Fruit fly (Drosophila melanogaster) whole organism, embryonic: ENCODE data around the gene Oseg1.

Experiments
- Abd-B ChIP-seq: fragments of 200-800 bp; sonication (Bioruptor generic); optimal IDR thresholded peaks from 2 replicates; lab custom pipeline; 2018; ENCODE audit warnings: missing biosample characterization, mild to moderate bottlenecking, missing genetic modification characterization, moderate library complexity
- Adf1 ChIP-seq: fragments of 200-800 bp; sonication (Bioruptor generic); IDR thresholded peaks from 2 replicates; pipeline ENCODE4 v1.3.6; 2022; ENCODE audit warnings: missing biosample characterization, missing genetic modification characterization
- Atf-2 ChIP-seq: fragments of 200-800 bp; sonication (Bioruptor generic); optimal IDR thresholded peaks from 2 replicates; lab custom pipeline; 2016; ENCODE audit warnings: missing biosample characterization, missing genetic modification characterization
- Bteb2 ChIP-seq: fragments of 200-800 bp; sonication (Bioruptor generic); optimal IDR thresholded peaks from 2 replicates; lab custom pipeline; 2016; ENCODE audit warnings: missing biosample characterization, missing genetic modification characterization
- CG10147 ChIP-seq: fragments of 200-800 bp; sonication (Bioruptor generic); optimal IDR thresholded peaks from 2 replicates; lab custom pipeline; 2019; ENCODE audit warnings: missing biosample characterization, mild to moderate bottlenecking, missing genetic modification characterization, moderate library complexity
- CG10274 ChIP-seq: fragments of 200-800 bp; sonication (Bioruptor generic); optimal IDR thresholded peaks from 3 replicates; lab custom pipeline; 2017; ENCODE audit warnings: missing biosample characterization, mild to moderate bottlenecking, missing genetic modification characterization
- CG10321 ChIP-seq: fragments of 200-800 bp; sonication (Bioruptor generic); IDR thresholded peaks from 2 replicates; pipeline ENCODE4 v1.3.6; 2022; ENCODE audit warnings: missing biosample characterization, missing genetic modification characterization
- CG10431 ChIP-seq: fragments of 200-800 bp; sonication (Bioruptor generic); optimal IDR thresholded peaks from 3 replicates; lab custom pipeline; 2018; ENCODE audit warnings: missing biosample characterization, mild to moderate bottlenecking, missing genetic modification characterization
- CG10462 ChIP-seq: fragments of 200-800 bp; sonication (Bioruptor generic); optimal IDR thresholded peaks from 2 replicates; lab custom pipeline; 2016; ENCODE audit warnings: missing biosample characterization, missing genetic modification characterization
- CG11093 ChIP-seq: fragments of 200-800 bp; sonication (Bioruptor generic); IDR thresholded peaks from 3 replicates; pipeline ENCODE4 v1.3.6; 2022; ENCODE audit warnings: missing biosample characterization, missing genetic modification characterization
- CG11247 ChIP-seq: fragments of 200-800 bp; sonication (Bioruptor generic); IDR thresholded peaks from 2 replicates; pipeline ENCODE4 v1.3.6; 2022; ENCODE audit warnings: missing biosample characterization, missing genetic modification characterization
- CG11560 ChIP-seq: fragments of 200-800 bp; sonication (Bioruptor generic); IDR thresholded peaks from 3 replicates; pipeline ENCODE4 v1.3.6; 2022; ENCODE audit warnings: missing biosample characterization, missing genetic modification characterization
- CG12769 ChIP-seq: fragments of 200-800 bp; sonication (Bioruptor generic); optimal IDR thresholded peaks from 2 replicates; lab custom pipeline; 2019; ENCODE audit warnings: missing biosample characterization, mild to moderate bottlenecking, missing genetic modification characterization, moderate library complexity
- CG15601 ChIP-seq: fragments of 200-800 bp; sonication (Bioruptor generic); optimal IDR thresholded peaks from 3 replicates; lab custom pipeline; 2019; ENCODE audit warnings: missing biosample characterization, mild to moderate bottlenecking, missing genetic modification characterization, moderate library complexity
- CG17829 ChIP-seq: fragments of 200-800 bp; optimal IDR thresholded peaks from 2 replicates; lab custom pipeline; 2019; ENCODE audit warnings: missing biosample characterization, mild to moderate bottlenecking, missing genetic modification characterization, moderate library complexity
- CG18262 ChIP-seq: fragments of 200-800 bp; optimal IDR thresholded peaks from 3 replicates; lab custom pipeline; 2019; ENCODE audit warnings: missing biosample characterization, mild to moderate bottlenecking, missing genetic modification characterization, moderate library complexity
- CG34224 ChIP-seq: fragments of 200-800 bp; sonication (Bioruptor generic); IDR thresholded peaks from 3 replicates; pipeline ENCODE4 v1.3.6; 2022; ENCODE audit warnings: missing biosample characterization, missing genetic modification characterization; ENCODE audit not compliant: partially characterized antibody
- CG9437 ChIP-seq: fragments of 200-800 bp; sonication (Bioruptor generic); optimal IDR thresholded peaks from 2 replicates; lab custom pipeline; 2018; ENCODE audit warnings: missing biosample characterization, mild to moderate bottlenecking, missing genetic modification characterization
- CTCF ChIP-seq: fragments of 200-800 bp; sonication (Bioruptor generic); optimal IDR thresholded peaks from 2 replicates; lab custom pipeline; 2017; ENCODE audit warnings: missing biosample characterization, mild to moderate bottlenecking, missing genetic modification characterization, moderate library complexity
- Dad ChIP-seq: fragments of 200-800 bp; sonication (Bioruptor generic); optimal IDR thresholded peaks from 3 replicates; lab custom pipeline; 2016; ENCODE audit warnings: missing biosample characterization, missing genetic modification characterization
- Gsc ChIP-seq: fragments of 200-800 bp; sonication (Bioruptor generic); IDR thresholded peaks from 2 replicates; pipeline ENCODE4 v1.3.6; 2022; ENCODE audit warnings: missing biosample characterization, missing genetic modification characterization
- Gug ChIP-seq: fragments of 200-800 bp; sonication (Bioruptor generic); IDR thresholded peaks from 4 replicates; pipeline ENCODE4 v1.3.6; 2022; ENCODE audit warnings: missing biosample characterization, missing genetic modification characterization
- H15 ChIP-seq: fragments of 200-800 bp; sonication (Bioruptor generic); IDR thresholded peaks from 3 replicates; pipeline ENCODE4 v1.3.6; 2022; ENCODE audit warnings: missing biosample characterization, missing genetic modification characterization
- HHEX ChIP-seq: fragments of 200-800 bp; sonication (Bioruptor generic); optimal IDR thresholded peaks from 3 replicates; lab custom pipeline; 2017; ENCODE audit warnings: missing biosample characterization, mild to moderate bottlenecking, missing genetic modification characterization, missing genetic modification reagents
- Hey ChIP-seq: fragments of 200-800 bp; sonication (Bioruptor generic); optimal IDR thresholded peaks from 3 replicates; lab custom pipeline; 2018; ENCODE audit warnings: missing biosample characterization, mild to moderate bottlenecking, missing genetic modification characterization
- HmgZ ChIP-seq: fragments of 200-800 bp; sonication (Bioruptor generic); optimal IDR thresholded peaks from 2 replicates; lab custom pipeline; 2018; ENCODE audit warnings: missing biosample characterization, mild to moderate bottlenecking, missing genetic modification characterization
- Hmr ChIP-seq: fragments of 200-800 bp; sonication (Bioruptor generic); optimal IDR thresholded peaks from 3 replicates; lab custom pipeline; 2017; ENCODE audit warnings: mild to moderate bottlenecking, missing biosample characterization, missing genetic modification reagents, missing genetic modification characterization
- MESR4 ChIP-seq: fragments of 200-800 bp; sonication (Bioruptor generic); optimal IDR thresholded peaks from 2 replicates; lab custom pipeline; 2018; ENCODE audit warnings: missing biosample characterization, mild to moderate bottlenecking, missing genetic modification characterization, moderate library complexity
- NC2β ChIP-seq: fragments of 200-800 bp; sonication (Bioruptor generic); optimal IDR thresholded peaks from 2 replicates; lab custom pipeline; 2016; ENCODE audit warnings: missing biosample characterization, missing genetic modification characterization
- Nf-YB ChIP-seq: fragments of 200-800 bp; sonication (Bioruptor generic); optimal IDR thresholded peaks from 3 replicates; lab custom pipeline; 2019; ENCODE audit warnings: missing biosample characterization, mild to moderate bottlenecking, missing genetic modification characterization, moderate library complexity
- Tbp ChIP-seq: fragments of >200 bp; optimal IDR thresholded peaks from 2 replicates; lab custom pipeline; 2018; ENCODE audit warnings: missing biosample characterization, missing genetic modification characterization
- az2 ChIP-seq: fragments of 200-800 bp; sonication (Bioruptor generic); optimal IDR thresholded peaks from 3 replicates; lab custom pipeline; 2016; ENCODE audit warnings: missing biosample characterization, missing genetic modification characterization
- br ChIP-seq: fragments of >200 bp; optimal IDR thresholded peaks from 2 replicates; lab custom pipeline; 2017
- chif ChIP-seq, 2 experiments: fragments of 200-800 bp; sonication (Bioruptor generic); optimal IDR thresholded peaks; 3 replicates each; lab custom pipeline; 2016; ENCODE audit warnings: missing biosample characterization in 2 of 2, missing genetic modification characterization in 2 of 2
- chinmo ChIP-seq: fragments of 200-800 bp; sonication (Bioruptor generic); IDR thresholded peaks from 4 replicates; pipeline ENCODE4 v1.3.6; 2022; ENCODE audit warnings: missing biosample characterization, missing genetic modification characterization; ENCODE audit not compliant: partially characterized antibody
- gce ChIP-seq: fragments of 200-800 bp; sonication (Bioruptor generic); IDR thresholded peaks from 3 replicates; pipeline ENCODE4 v1.3.6; 2022; ENCODE audit warnings: missing biosample characterization, missing genetic modification characterization
- gsb ChIP-seq: fragments of 200-800 bp; sonication (Bioruptor generic); IDR thresholded peaks from 2 replicates; pipeline ENCODE4 v1.3.6; 2022; ENCODE audit warnings: missing biosample characterization, missing genetic modification characterization
- gsb-n ChIP-seq: fragments of 200-800 bp; sonication (Bioruptor generic); optimal IDR thresholded peaks from 3 replicates; lab custom pipeline; 2018; ENCODE audit warnings: missing biosample characterization, mild to moderate bottlenecking, missing genetic modification characterization
- her ChIP-seq: fragments of 200-800 bp; sonication (Bioruptor generic); optimal IDR thresholded peaks from 2 replicates; lab custom pipeline; 2016; ENCODE audit warnings: missing biosample characterization, missing genetic modification characterization
- hth ChIP-seq: fragments of >200 bp; optimal IDR thresholded peaks from 2 replicates; lab custom pipeline; 2017; ENCODE audit warnings: inconsistent platforms
- insv ChIP-seq, 2 experiments: fragments of 200-800 bp; sonication (Bioruptor generic); optimal IDR thresholded peaks; 3 replicates each; lab custom pipeline; 2016 to 2018; ENCODE audit warnings: missing biosample characterization in 2 of 2, missing genetic modification characterization in 2 of 2
- jigr1 ChIP-seq: fragments of 200-800 bp; sonication (Bioruptor generic); IDR thresholded peaks from 3 replicates; pipeline ENCODE4 v1.3.6; 2022; ENCODE audit warnings: missing biosample characterization, missing genetic modification characterization
- nom ChIP-seq: fragments of 200-800 bp; sonication (Bioruptor generic); optimal IDR thresholded peaks from 2 replicates; lab custom pipeline; 2017; ENCODE audit warnings: missing biosample characterization, missing genetic modification characterization, mild to moderate bottlenecking, moderate library complexity, missing genetic modification reagents
- phol ChIP-seq: fragments of 200-800 bp; sonication (Bioruptor generic); optimal IDR thresholded peaks from 3 replicates; lab custom pipeline; 2018; ENCODE audit warnings: missing biosample characterization, mild to moderate bottlenecking, missing genetic modification characterization, moderate library complexity
- repo ChIP-seq: fragments of 200-800 bp; sonication (Bioruptor generic); optimal IDR thresholded peaks from 2 replicates; lab custom pipeline; 2016; ENCODE audit warnings: missing biosample characterization, missing genetic modification characterization
- sens-2 ChIP-seq: fragments of 200-800 bp; sonication (Bioruptor generic); IDR thresholded peaks from 2 replicates; pipeline ENCODE4 v1.3.6; 2022; ENCODE audit warnings: missing biosample characterization, missing genetic modification characterization
- ssp ChIP-seq: fragments of 200-800 bp; sonication (Bioruptor generic); IDR thresholded peaks from 2 replicates; pipeline ENCODE4 v1.3.6; 2022; ENCODE audit warnings: missing biosample characterization, missing genetic modification characterization
- trem ChIP-seq: fragments of 200-800 bp; optimal IDR thresholded peaks from 3 replicates; lab custom pipeline; 2019; ENCODE audit warnings: missing biosample characterization, mild to moderate bottlenecking, missing genetic modification characterization, moderate library complexity
- vfl ChIP-seq: fragments of 200-800 bp; sonication (Bioruptor generic); optimal IDR thresholded peaks from 2 replicates; lab custom pipeline; 2016; ENCODE audit warnings: missing biosample characterization, missing genetic modification characterization
- zen2 ChIP-seq: fragments of 200-800 bp; sonication (Bioruptor generic); IDR thresholded peaks from 3 replicates; pipeline ENCODE4 v1.3.6; 2022; ENCODE audit warnings: missing biosample characterization, missing genetic modification characterization; ENCODE audit not compliant: partially characterized antibody

Oseg1 gene

DNA sequence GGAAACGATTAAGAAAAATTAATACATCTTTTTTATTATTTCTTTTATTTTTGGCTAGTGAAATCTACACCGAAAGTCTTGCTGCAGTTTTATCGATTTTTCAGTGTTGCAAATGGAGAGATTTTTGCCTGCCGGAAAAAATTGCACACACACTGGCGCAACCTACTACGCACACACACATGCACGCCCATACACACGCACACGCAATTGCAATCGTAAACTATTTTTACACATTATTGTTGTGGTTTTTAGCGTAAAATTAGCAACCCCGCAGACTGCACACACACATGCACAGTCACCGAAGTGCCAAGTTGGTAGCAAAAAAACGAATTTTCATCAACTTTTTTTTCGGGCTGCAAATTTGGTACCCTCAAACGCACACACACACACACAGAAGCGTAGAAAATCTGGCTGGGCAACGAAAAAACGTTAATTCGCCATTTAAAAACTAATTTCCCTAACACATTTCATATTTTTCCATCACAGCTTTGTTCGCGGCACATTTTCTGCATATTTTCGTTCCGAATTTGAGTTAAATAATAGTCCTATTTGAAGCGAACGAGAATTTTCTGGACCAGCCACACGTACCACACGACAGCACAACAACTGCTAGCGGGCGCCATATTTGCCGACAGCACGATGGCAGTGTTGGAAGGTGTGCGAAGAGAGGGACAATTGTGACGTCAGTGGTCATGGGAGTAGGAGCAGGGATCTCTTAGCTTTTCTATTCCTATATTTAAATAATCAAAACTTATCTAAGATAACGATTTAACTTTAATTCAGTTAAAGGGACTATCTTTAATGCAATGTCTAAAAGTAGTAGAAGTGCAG is 29.3 kb upstream of the Oseg1 start, which contains the start of gene Unr (continued):
- TF ChIP-seq her (GFP tag; lab: Kevin White, UChicago) (peak; percentile 76), sens-2 (GFP tag; lab: Robert Waterston, UW) (peak; percentile 82; the same call in 1 of the 2 replicates), CG11247 (peak; percentile 81), chif (GFP tag; optimal IDR thresholded peaks at IDR 0.05; lab: Kevin White, UChicago) (peak; percentile 58 to 74), Gug (GFP tag; lab: Robert Waterston, UW) (peak; percentile 95), insv (GFP tag; optimal IDR thresholded peaks at IDR 0.05; lab: Kevin White, UChicago) (peak in 1 of 2 experiments; percentile 42), CG17829 (tag; lab: Kevin White, UChicago) (peak; percentile 80), chinmo (GFP tag; lab: Robert Waterston, UW) (0 out of 4 replicates have a peak, but pooled peaks have one; percentile 60), br (lab: Kevin White, UChicago) (no peak), Atf-2 (peak; percentile 73), CG11093 (GFP tag; lab: Robert Waterston, UW) (0 out of 3 replicates have a peak, but pooled peaks have one; percentile 24), jigr1 (no peak), az2 (GFP tag; lab: Kevin White, UChicago) (peak; percentile 86), CG9437 (peak; percentile 58), Adf1 (GFP tag; lab: Robert Waterston, UW) (peak; percentile 68), Bteb2 (peak; percentile 66), CG10431 (GFP tag; lab: Kevin White, UChicago) (peak; percentile 52), trem (tag; lab: Kevin White, UChicago) (peak; percentile 63), CG34224 (GFP tag; lab: Robert Waterston, UW) (no peak), Hmr (GFP tag; lab: Kevin White, UChicago) (peak; percentile 83), CG10274 (GFP tag; lab: Kevin White, UChicago) (no peak), ssp (GFP tag; lab: Robert Waterston, UW) (peak; percentile 50; the same call in 1 of the 2 replicates), nom (GFP tag; lab: Kevin White, UChicago) (peak; percentile 63), zen2 (GFP tag; lab: Robert Waterston, UW) (no peak), CTCF (GFP tag; lab: Kevin White, UChicago) (no peak), NC2β (GFP tag; lab: Kevin White, UChicago) (peak; percentile 75), vfl (peak; percentile 67), Hey (tag; lab: Kevin White, UChicago) (no peak), gce (GFP tag; lab: Robert Waterston, UW) (peak; percentile 74; the same call in 2 of the 3 replicates), Dad (peak; percentile 63), CG10321 (GFP tag; lab: Robert Waterston, UW) (peak; percentile 27; the same call in 1 of the 2 replicates), HHEX (GFP tag; lab: Kevin White, UChicago) (peak; percentile 73), phol (tag; lab: Kevin White, UChicago) (peak; percentile 99), Tbp (GFP tag; lab: Kevin White, UChicago) (no peak), Nf-YB (peak; percentile 20), CG15601 (tag; lab: Kevin White, UChicago) (peak; percentile 51), CG18262 (tag; lab: Kevin White, UChicago) (peak; percentile 71), CG11560 (no peak), CG10147 (GFP tag; lab: Kevin White, UChicago) (peak; percentile 37), Abd-B (GFP tag; lab: Kevin White, UChicago) (peak; percentile 36), CG10462 (GFP tag; lab: Kevin White, UChicago) (peak; percentile 46), gsb-n (tag; lab: Kevin White, UChicago) (peak; percentile 49), HmgZ (tag; lab: Kevin White, UChicago) (peak; percentile 88), H15 (GFP tag; lab: Robert Waterston, UW) (peak; percentile 50; the same call in 1 of the 3 replicates), Gsc (no peak), gsb (GFP tag; lab: Robert Waterston, UW) (peak; percentile 42; the same call in 1 of the 2 replicates), CG12769 (peak; percentile 79), MESR4 (GFP tag; lab: Kevin White, UChicago) (peak; percentile 85), repo (GFP tag; lab: Kevin White, UChicago) (peak; percentile 69), hth (lab: Kevin White, UChicago) (no peak)
